Fruit fly (Drosophila melanogaster): ENCODE data around the gene CG14877.
A peak's percentile ranks its signal among the peaks of the same experiment; 100 is the strongest.

DNA sequence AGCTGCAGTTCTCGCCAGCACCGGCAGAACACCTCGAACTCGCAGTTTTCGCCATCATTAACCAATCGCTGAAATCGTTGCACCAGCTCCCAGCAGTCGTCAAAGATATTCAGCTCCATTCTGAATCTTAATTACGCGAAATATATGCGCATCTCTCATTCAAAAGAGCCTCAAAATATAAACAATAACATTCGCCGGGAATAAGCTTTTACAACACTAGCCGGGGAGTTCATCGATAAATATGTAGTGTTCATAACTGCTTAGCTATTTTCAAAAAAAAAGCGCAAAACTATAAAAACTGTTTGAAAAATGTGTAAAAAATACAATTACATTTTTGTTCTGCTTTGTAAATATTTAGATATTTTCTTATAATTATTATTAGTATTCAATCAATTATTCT lies 56.6 kb downstream of the CG14877 start, which contains the start of gene Pbp45:
- no peak for TF ChIP-seq CG5204 (GFP tag; optimal IDR thresholded peaks at IDR 0.05)
- peak; percentile 16 for TF ChIP-seq pad (GFP tag; optimal IDR thresholded peaks at IDR 0.05)
- no peak for TF ChIP-seq CG33017 (tag; optimal IDR thresholded peaks at IDR 0.05)
